Worm (Caenorhabditis elegans) whole organism, L4/young adult: ENCODE data around the gene F08F3.1.

Experiments used
- W03F9.2 ChIP-seq: fragments of 150-350 bp; optimal IDR thresholded peaks from 2 replicates; lab custom pipeline; 2014; ENCODE audit warnings: missing biosample characterization, missing genetic modification characterization
- dao-5 ChIP-seq: sonication (generic microtip); optimal IDR thresholded peaks from 2 replicates; lab custom pipeline; 2016; ENCODE audit warnings: missing genotype, missing genetic modification characterization, moderate library complexity, missing compliant biosample characterization
- him-1 ChIP-seq: sonication (generic microtip); optimal IDR thresholded peaks from 2 replicates; lab custom pipeline; 2016; ENCODE audit warnings: missing genotype, missing genetic modification reagents, missing genetic modification characterization, missing compliant biosample characterization

The F08F3.1 gene

ce11 chrV:5445839-5446238 lies at the start of gene F08F3.1:
F08F3.1 (plus strand) TSS chrV:5446139.
- no peak for TF ChIP-seq dao-5 (tag; lab: Kevin White, UChicago)
- TF ChIP-seq W03F9.2 (tag; lab: Kevin White, UChicago), result no peak
- no peak for TF ChIP-seq him-1 (tag; lab: Kevin White, UChicago)

ce11 chrV:5403938-5404337 lies 42.0 kb upstream of the F08F3.1 start:
- peak; percentile 13 for TF ChIP-seq him-1 (tag; lab: Kevin White, UChicago)
- TF ChIP-seq dao-5 (tag; lab: Kevin White, UChicago), result no peak

ce11 chrV:5405053-5405452 lies 40.9 kb upstream of the F08F3.1 start, which contains the start of gene dmsr-7:
dmsr-7 (plus strand) TSS chrV:5405353.
- no peak for TF ChIP-seq dao-5 (tag; lab: Kevin White, UChicago)

- no peak for TF ChIP-seq dao-5 (tag; lab: Kevin White, UChicago)
- no peak for TF ChIP-seq W03F9.2 (tag; lab: Kevin White, UChicago)
- TF ChIP-seq him-1 (tag; lab: Kevin White, UChicago), result no peak
Measured at ce11 chrV:5408223-5408622, 37.7 kb upstream of the F08F3.1 start, which contains the start of gene C25A6.1. C25A6.1 (plus strand) TSS chrV:5408523.

ce11 chrV:5408921-5409320 lies 37.0 kb upstream of the F08F3.1 start:
- no peak for TF ChIP-seq W03F9.2 (tag; lab: Kevin White, UChicago)
- TF ChIP-seq him-1 (tag; lab: Kevin White, UChicago), result no peak
- no peak for TF ChIP-seq dao-5 (tag; lab: Kevin White, UChicago)

- TF ChIP-seq dao-5 (tag; lab: Kevin White, UChicago) (no peak), W03F9.2 (tag; lab: Kevin White, UChicago) (no peak), him-1 (tag; lab: Kevin White, UChicago) (no peak)
Measured at ce11 chrV:5410679-5411078, 35.3 kb upstream of the F08F3.1 start, which contains the start of gene F08F3.4. F08F3.4 (plus strand) TSS chrV:5410955.

ce11 chrV:5412808-5413405 lies 33.0 kb upstream of the F08F3.1 start, which contains the start of gene F08F3.10:
F08F3.10 (plus strand) TSS chrV:5413355.
- no peak for TF ChIP-seq W03F9.2 (tag; lab: Kevin White, UChicago)
- no peak for TF ChIP-seq him-1 (tag; lab: Kevin White, UChicago)
- TF ChIP-seq dao-5 (tag; lab: Kevin White, UChicago), result no peak

- TF ChIP-seq dao-5 (tag; lab: Kevin White, UChicago), result no peak
- no peak for TF ChIP-seq him-1 (tag; lab: Kevin White, UChicago)
- no peak for TF ChIP-seq W03F9.2 (tag; lab: Kevin White, UChicago)
Measured at ce11 chrV:5419915-5420314, 26.0 kb upstream of the F08F3.1 start, which contains the start of gene F08F3.6. F08F3.6 (minus strand) TSS chrV:5420067.

ce11 chrV:5423120-5423519 lies 22.8 kb upstream of the F08F3.1 start, which contains the start of gene cyp-14A5:
cyp-14A5 (minus strand) TSS chrV:5423282.
- TF ChIP-seq him-1 (tag; lab: Kevin White, UChicago) (no peak), dao-5 (tag; lab: Kevin White, UChicago) (no peak), W03F9.2 (tag; lab: Kevin White, UChicago) (no peak)

ce11 chrV:5425008-5425407 lies 20.9 kb upstream of the F08F3.1 start:
- TF ChIP-seq dao-5 (tag; lab: Kevin White, UChicago), result no peak
- no peak for TF ChIP-seq him-1 (tag; lab: Kevin White, UChicago)
- no peak for TF ChIP-seq W03F9.2 (tag; lab: Kevin White, UChicago)

ce11 chrV:5426337-5426736 lies 19.6 kb upstream of the F08F3.1 start:
- TF ChIP-seq dao-5 (tag; lab: Kevin White, UChicago), result no peak
- no peak for TF ChIP-seq W03F9.2 (tag; lab: Kevin White, UChicago)

ce11 chrV:5427860-5428259 lies 18.1 kb upstream of the F08F3.1 start, which contains the start of gene rhr-1:
rhr-1 (plus strand) TSS chrV:5428160.
- no peak for TF ChIP-seq W03F9.2 (tag; lab: Kevin White, UChicago)
- no peak for TF ChIP-seq dao-5 (tag; lab: Kevin White, UChicago)
- TF ChIP-seq him-1 (tag; lab: Kevin White, UChicago), result no peak

- no peak for TF ChIP-seq dao-5 (tag; lab: Kevin White, UChicago)
- no peak for TF ChIP-seq W03F9.2 (tag; lab: Kevin White, UChicago)
Measured at ce11 chrV:5432499-5432898, 13.4 kb upstream of the F08F3.1 start, which contains the start of gene F08F3.8. F08F3.8 (minus strand) TSS chrV:5432599.

- TF ChIP-seq W03F9.2 (tag; lab: Kevin White, UChicago), result peak; percentile 58
- TF ChIP-seq dao-5 (tag; lab: Kevin White, UChicago), result no peak
Measured at ce11 chrV:5433020-5433419, 12.9 kb upstream of the F08F3.1 start, which contains the start of gene acl-6. acl-6 (plus strand) TSS chrV:5433386.
